Fruit fly (Drosophila melanogaster) whole organism, wandering third instar larva: Measurements from ENCODE around the gene Bgb.

ENCODE experiments used
- Abd-B ChIP-seq: fragments of >200 bp; optimal IDR thresholded peaks from 2 replicates; lab custom pipeline; 2017; ENCODE audit warnings: missing biosample characterization, missing genetic modification characterization
- CG32264 ChIP-seq: fragments of 200-800 bp; sonication (Bioruptor generic); optimal IDR thresholded peaks from 2 replicates; lab custom pipeline; 2016; ENCODE audit warnings: missing biosample characterization, missing genetic modification characterization
- CG9705 ChIP-seq: fragments of 200-800 bp; sonication (Bioruptor generic); optimal IDR thresholded peaks from 2 replicates; lab custom pipeline; 2018; ENCODE audit warnings: missing biosample characterization, mild to moderate bottlenecking, missing genetic modification characterization
- Dfd ChIP-seq: fragments of >200 bp; optimal IDR thresholded peaks from 2 replicates; lab custom pipeline; 2017; ENCODE audit warnings: missing biosample characterization, missing genetic modification characterization
- Dif ChIP-seq: fragments of 200-275, 200-300 bp; sonication (Bioruptor generic); optimal IDR thresholded peaks from 2 replicates; lab custom pipeline; 2018; ENCODE audit warnings: missing biosample characterization, missing genetic modification characterization; ENCODE audit not compliant: partially characterized antibody
- GATAd ChIP-seq: sonication (Bioruptor generic); optimal IDR thresholded peaks from 2 replicates; lab custom pipeline; 2016; ENCODE audit warnings: missing biosample characterization, missing genetic modification characterization
- HLH106 ChIP-seq: fragments of 200-800 bp; optimal IDR thresholded peaks from 3 replicates; lab custom pipeline; 2019; ENCODE audit warnings: missing biosample characterization, mild to moderate bottlenecking, missing genetic modification characterization, moderate library complexity
- Hnf4 ChIP-seq: fragments of 200-800 bp; sonication (Bioruptor generic); optimal IDR thresholded peaks from 2 replicates; lab custom pipeline; 2016; ENCODE audit warnings: missing biosample characterization, mild to moderate bottlenecking, missing genetic modification characterization
- Hr78 ChIP-seq: fragments of >200 bp; optimal IDR thresholded peaks from 2 replicates; lab custom pipeline; 2017; ENCODE audit warnings: missing biosample characterization, missing genetic modification characterization
- Hr83 ChIP-seq: fragments of 200-300 bp; sonication (Bioruptor generic); optimal IDR thresholded peaks from 2 replicates; lab custom pipeline; 2016; ENCODE audit warnings: missing biosample characterization, mild to moderate bottlenecking, missing genetic modification characterization, moderate library complexity; ENCODE audit not compliant: poor library complexity, severe bottlenecking
- Jra ChIP-seq: sonication (Bioruptor generic); optimal IDR thresholded peaks from 2 replicates; lab custom pipeline; 2016; ENCODE audit warnings: missing biosample characterization, missing genetic modification characterization
- Mio ChIP-seq: sonication (Bioruptor generic); optimal IDR thresholded peaks from 2 replicates; lab custom pipeline; 2016; ENCODE audit warnings: missing biosample characterization, missing genetic modification characterization
- Myc ChIP-seq: fragments of >200 bp; optimal IDR thresholded peaks from 2 replicates; lab custom pipeline; 2017
- N ChIP-seq: fragments of >200 bp; optimal IDR thresholded peaks from 2 replicates; lab custom pipeline; 2018; ENCODE audit warnings: missing biosample characterization, missing external identifiers, missing genetic modification characterization
- OdsH ChIP-seq: fragments of 200-800 bp; sonication (Bioruptor generic); optimal IDR thresholded peaks from 2 replicates; lab custom pipeline; 2016; ENCODE audit warnings: missing biosample characterization, mild to moderate bottlenecking, missing genetic modification characterization
- Rel ChIP-seq, 2 experiments: fragments of 200-800 bp; sonication (Bioruptor generic) in 1 of 2; optimal IDR thresholded peaks; 2 replicates in 1 of 2; 3 replicates in 1 of 2; lab custom pipeline; 2016 to 2019; ENCODE audit warnings: mild to moderate bottlenecking in 2 of 2, missing biosample characterization in 2 of 2, missing genetic modification characterization in 2 of 2, moderate library complexity in 1 of 2
- Sp1 ChIP-seq: fragments of 200-800 bp; sonication (Bioruptor generic); optimal IDR thresholded peaks from 3 replicates; lab custom pipeline; 2019; ENCODE audit warnings: missing biosample characterization, mild to moderate bottlenecking, missing genetic modification characterization, moderate library complexity
- Vsx2 ChIP-seq: fragments of 200-300, 225-300 bp; sonication (Bioruptor generic); optimal IDR thresholded peaks from 2 replicates; lab custom pipeline; 2018; ENCODE audit warnings: missing biosample characterization, missing genetic modification characterization; ENCODE audit not compliant: partially characterized antibody
- br ChIP-seq: fragments of 200-800 bp; sonication (Bioruptor generic); optimal IDR thresholded peaks from 2 replicates; lab custom pipeline; 2016; ENCODE audit warnings: missing biosample characterization, missing genetic modification characterization
- brk ChIP-seq: fragments of 200-800 bp; sonication (Bioruptor generic); optimal IDR thresholded peaks from 2 replicates; lab custom pipeline; 2016; ENCODE audit warnings: missing biosample characterization, mild to moderate bottlenecking, missing genetic modification characterization
- dl ChIP-seq, 2 experiments: fragments of 175-275, 200-275 bp in 1 of 2; fragments of 200-275 bp in 1 of 2; sonication (Bioruptor generic); optimal IDR thresholded peaks; lab custom pipeline; 2018; ENCODE audit warnings: mild to moderate bottlenecking in 2 of 2, missing biosample characterization in 2 of 2, missing genetic modification characterization in 2 of 2, moderate library complexity in 2 of 2; ENCODE audit not compliant: partially characterized antibody in 2 of 2, insufficient read depth in 1 of 2
- dmrt93B ChIP-seq: fragments of 200-800 bp; sonication (Bioruptor generic); optimal IDR thresholded peaks from 2 replicates; lab custom pipeline; 2018; ENCODE audit warnings: missing biosample characterization, mild to moderate bottlenecking, missing genetic modification characterization
- dsf ChIP-seq: sonication (Bioruptor generic); optimal IDR thresholded peaks from 2 replicates; lab custom pipeline; 2016; ENCODE audit warnings: missing biosample characterization, missing genetic modification characterization, borderline replicate concordance
- ey ChIP-seq: fragments of 200-800 bp; sonication (Bioruptor generic); optimal IDR thresholded peaks from 2 replicates; lab custom pipeline; 2016; ENCODE audit warnings: missing biosample characterization, missing genetic modification characterization
- foxo ChIP-seq, 2 experiments: fragments of 200-800 bp; sonication (Bioruptor generic); optimal IDR thresholded peaks; 2 replicates in 1 of 2; 3 replicates in 1 of 2; lab custom pipeline; 2016 to 2017; ENCODE audit warnings: missing biosample characterization in 2 of 2, missing genetic modification characterization in 2 of 2
- fru ChIP-seq: fragments of 200-800 bp; sonication (Bioruptor generic); optimal IDR thresholded peaks from 3 replicates; lab custom pipeline; 2016; ENCODE audit warnings: missing biosample characterization, mild to moderate bottlenecking, missing genetic modification characterization
- h ChIP-seq: fragments of 200-800 bp; sonication (Bioruptor generic); optimal IDR thresholded peaks from 3 replicates; lab custom pipeline; 2016; ENCODE audit warnings: missing biosample characterization, mild to moderate bottlenecking, missing genetic modification characterization
- jim ChIP-seq: fragments of 175-275, 200-325 bp; sonication (Bioruptor generic); optimal IDR thresholded peaks from 2 replicates; lab custom pipeline; 2016; ENCODE audit warnings: missing biosample characterization, mild to moderate bottlenecking, missing genetic modification characterization
- lola ChIP-seq: fragments of >200 bp; optimal IDR thresholded peaks from 2 replicates; lab custom pipeline; 2017; ENCODE audit warnings: missing biosample characterization, missing genetic modification characterization
- pan ChIP-seq: fragments of >200 bp; optimal IDR thresholded peaks from 2 replicates; lab custom pipeline; 2017
- psq ChIP-seq: fragments of 200-800 bp; sonication (Bioruptor generic); optimal IDR thresholded peaks from 3 replicates; lab custom pipeline; 2017; ENCODE audit warnings: missing biosample characterization, mild to moderate bottlenecking, missing genetic modification characterization, moderate library complexity
- rgr ChIP-seq: fragments of 200-800 bp; sonication (Bioruptor generic); optimal IDR thresholded peaks from 3 replicates; lab custom pipeline; 2016; ENCODE audit warnings: missing biosample characterization, mild to moderate bottlenecking, missing genetic modification characterization
- sage ChIP-seq: fragments of 200-800 bp; sonication (Bioruptor generic); optimal IDR thresholded peaks from 2 replicates; lab custom pipeline; 2016; ENCODE audit warnings: missing biosample characterization, mild to moderate bottlenecking, missing genetic modification characterization
- sv ChIP-seq: fragments of 200-800 bp; sonication (Bioruptor generic); optimal IDR thresholded peaks from 3 replicates; lab custom pipeline; 2016; ENCODE audit warnings: missing biosample characterization, missing genetic modification characterization
- tai ChIP-seq: sonication (Bioruptor generic); optimal IDR thresholded peaks from 2 replicates; lab custom pipeline; 2016; ENCODE audit warnings: missing biosample characterization, missing genetic modification characterization
- usp ChIP-seq: fragments of >200 bp; optimal IDR thresholded peaks from 2 replicates; lab custom pipeline; 2017; ENCODE audit warnings: missing biosample characterization, missing genetic modification characterization
- woc ChIP-seq: sonication (Bioruptor generic); optimal IDR thresholded peaks from 2 replicates; lab custom pipeline; 2016; ENCODE audit warnings: missing biosample characterization, mild to moderate bottlenecking, missing genetic modification characterization

Bgb gene

DNA sequence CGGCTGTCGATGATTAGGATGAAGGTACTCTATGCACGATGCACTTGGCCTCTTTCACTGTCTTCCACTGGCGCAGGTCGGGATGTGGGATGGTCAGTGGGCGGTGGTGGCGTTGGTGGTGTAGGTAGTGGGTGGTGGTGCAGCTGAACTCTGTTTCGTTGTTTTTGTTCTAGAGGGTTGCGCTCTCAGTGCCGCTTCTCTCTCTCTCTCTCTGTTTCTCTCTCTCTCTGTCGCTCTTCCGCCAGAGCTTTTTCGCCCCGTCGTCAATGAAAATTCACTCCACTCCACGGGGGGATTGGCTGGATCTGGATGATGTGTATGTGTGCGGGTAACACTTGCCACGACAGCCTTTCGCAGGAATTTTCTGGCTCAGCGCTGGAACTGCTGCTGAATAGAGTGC is 2.6 kb upstream of the Bgb start:
- TF ChIP-seq N (GFP tag; lab: Kevin White, UChicago) (no peak), dsf (GFP tag; lab: Kevin White, UChicago) (no peak), Sp1 (GFP tag; lab: Kevin White, UChicago) (no peak)
- TF ChIP-seq, all 38 proteins: peak for 0

DNA sequence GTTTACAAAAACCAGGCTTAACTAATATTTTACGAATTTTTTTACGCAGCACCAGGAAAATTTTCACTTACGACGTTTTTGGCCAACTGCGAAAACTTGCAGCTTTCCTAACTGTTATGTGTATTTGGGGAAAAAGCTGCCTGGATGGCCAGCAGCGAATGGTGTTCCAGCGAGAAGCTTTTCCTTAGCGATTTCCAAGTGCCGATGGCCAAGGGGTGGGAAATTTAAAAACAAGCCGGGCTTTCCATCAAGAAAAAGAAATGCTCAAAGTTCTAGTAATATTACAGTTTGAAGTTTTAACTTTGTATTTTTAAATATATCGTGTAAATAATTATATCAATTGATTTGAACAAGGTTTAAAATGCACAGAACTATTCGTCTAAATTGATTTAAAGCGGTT is 1.9 kb upstream of the Bgb start, which contains the start of gene nSyb:
TSS of gene nSyb (minus strand) at position 101 of the 400 bp plus-strand sequence.
- TF ChIP-seq Sp1 (GFP tag; lab: Kevin White, UChicago) = no peak
- TF ChIP-seq Vsx2 (GFP tag; lab: Kevin White, UChicago) = no peak
- no peak for TF ChIP-seq HLH106
- no peak for TF ChIP-seq tai (GFP tag; lab: Kevin White, UChicago)
- TF ChIP-seq dsf (GFP tag; lab: Kevin White, UChicago) = no peak
- no peak for TF ChIP-seq CG32264
- no peak for TF ChIP-seq brk
- no peak for TF ChIP-seq Jra (GFP tag; lab: Kevin White, UChicago)
- no peak for TF ChIP-seq lola (GFP tag; lab: Kevin White, UChicago)
- TF ChIP-seq sage (GFP tag; lab: Kevin White, UChicago) = no peak
- TF ChIP-seq, all 38 proteins: peak for 0

DNA sequence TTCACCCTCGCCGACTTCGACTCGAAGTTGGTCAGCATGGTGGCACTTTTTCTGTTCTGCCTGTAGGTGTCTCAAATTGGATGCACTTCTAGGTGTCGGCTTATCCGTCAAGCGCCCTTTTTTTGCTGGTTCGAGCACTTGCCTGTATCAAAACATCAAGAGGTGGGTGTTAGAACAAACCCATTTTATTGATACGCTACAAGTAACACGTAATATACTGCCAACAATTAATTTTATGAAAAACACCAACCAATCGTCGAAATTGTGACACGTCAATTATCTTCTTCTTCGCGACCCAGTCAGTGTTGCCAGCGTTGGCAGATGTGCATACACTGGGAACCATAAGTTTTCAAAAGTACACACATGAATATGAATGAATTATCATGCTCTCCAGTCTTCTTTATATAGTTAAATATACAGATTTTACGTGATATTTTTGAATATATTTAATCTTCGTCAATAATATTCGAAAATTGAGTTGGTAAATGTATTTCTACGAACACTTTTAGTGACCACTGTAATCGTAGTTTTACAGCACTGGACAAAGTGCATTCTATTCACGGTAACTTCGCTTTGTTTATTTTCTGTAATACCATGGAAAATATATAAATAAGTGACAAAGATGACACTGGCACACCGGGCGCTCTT is 5.5 kb downstream of the Bgb start, which contains the start of the genes alphaCOP and CG13919:
TSS of gene alphaCOP (minus strand) at position 280 of the 648 bp plus-strand sequence.
TSS of gene CG13919 (plus strand) at position 548 of the 648 bp plus-strand sequence.
- TF ChIP-seq Dfd (GFP tag; lab: Kevin White, UChicago) = no peak
- peak; percentile 91 for TF ChIP-seq CG32264
- TF ChIP-seq Hr83 = peak; percentile 83
- peak; percentile 96 for TF ChIP-seq br (GFP tag; lab: Kevin White, UChicago)
- peak; percentile 94 for TF ChIP-seq dsf (GFP tag; lab: Kevin White, UChicago)
- TF ChIP-seq Mio (GFP tag; lab: Kevin White, UChicago) = peak; percentile 60
- peak; percentile 96 for TF ChIP-seq Jra (GFP tag; lab: Kevin White, UChicago)
- TF ChIP-seq Rel (GFP tag; optimal IDR thresholded peaks at IDR 0.05; lab: Kevin White, UChicago) = peak; percentile 88
- peak; percentile 83 for TF ChIP-seq Rel (tag; optimal IDR thresholded peaks at IDR 0.05; lab: Kevin White, UChicago)
- TF ChIP-seq HLH106 = peak; percentile 98
- TF ChIP-seq GATAd (GFP tag; lab: Kevin White, UChicago) = peak; percentile 78
- no peak for TF ChIP-seq pan (lab: Kevin White, UChicago)
- no peak for TF ChIP-seq dl (GFP tag; optimal IDR thresholded peaks at IDR 0.05; lab: Kevin White, UChicago; ENCODE audit: insufficient read depth in 1 of 2, partially characterized antibody in 2 of 2)
- TF ChIP-seq Dif = no peak
- TF ChIP-seq Vsx2 (GFP tag; lab: Kevin White, UChicago) = no peak
- no peak for TF ChIP-seq brk
- peak; percentile 99 for TF ChIP-seq h
- peak; percentile 98 for TF ChIP-seq rgr (GFP tag; lab: Kevin White, UChicago)
- TF ChIP-seq usp (GFP tag; lab: Kevin White, UChicago) = no peak
- TF ChIP-seq dmrt93B (GFP tag; lab: Kevin White, UChicago) = peak; percentile 89
- peak; percentile 95 for TF ChIP-seq psq (GFP tag; lab: Kevin White, UChicago)
- TF ChIP-seq Abd-B (GFP tag; lab: Kevin White, UChicago) = no peak
- TF ChIP-seq Hnf4 (GFP tag; lab: Kevin White, UChicago) = no peak
- peak; percentile 95 for TF ChIP-seq ey
- TF ChIP-seq CG9705 (GFP tag; lab: Kevin White, UChicago) = peak; percentile 86
- peak; percentile 80 to 98 for TF ChIP-seq foxo (GFP tag; optimal IDR thresholded peaks at IDR 0.05; lab: Kevin White, UChicago)
- no peak for TF ChIP-seq lola (GFP tag; lab: Kevin White, UChicago)
- TF ChIP-seq Hr78 (GFP tag; lab: Kevin White, UChicago) = no peak
- TF ChIP-seq sv (GFP tag; lab: Kevin White, UChicago) = peak; percentile 97
- TF ChIP-seq Myc (lab: Kevin White, UChicago) = peak; percentile 32
- no peak for TF ChIP-seq jim (GFP tag; lab: Kevin White, UChicago)
- peak; percentile 95 for TF ChIP-seq fru (GFP tag; lab: Kevin White, UChicago)
- TF ChIP-seq OdsH (GFP tag; lab: Kevin White, UChicago) = peak; percentile 97
- peak; percentile 97 for TF ChIP-seq Sp1 (GFP tag; lab: Kevin White, UChicago)
- peak; percentile 96 for TF ChIP-seq woc (GFP tag; lab: Kevin White, UChicago)
- TF ChIP-seq tai (GFP tag; lab: Kevin White, UChicago) = no peak
- no peak for TF ChIP-seq sage (GFP tag; lab: Kevin White, UChicago)
- TF ChIP-seq, all 38 proteins: peak for 22
